Fruit fly (Drosophila melanogaster): ENCODE measurements around the gene CG7655.

CG7655 gene

dm6 chr3R:17655040-17655439 is 27.4 kb upstream of the CG7655 start (continued):
- TF ChIP-seq Dll (GFP tag; IDR thresholded peaks at IDR 0.05; ENCODE audit: partially characterized antibody) (no peak), CG1647 (GFP tag; optimal IDR thresholded peaks at IDR 0.05) (no peak), Fer1 (GFP tag; optimal IDR thresholded peaks at IDR 0.05) (no peak), CoRest (tag; optimal IDR thresholded peaks at IDR 0.05) (peak; percentile 33), Trl (optimal IDR thresholded peaks at IDR 0.05) (no peak), Trl (GFP tag; optimal IDR thresholded peaks at IDR 0.05) (no peak), CG9727 (GFP tag; optimal IDR thresholded peaks at IDR 0.05) (peak; percentile 22), mam (GFP tag; optimal IDR thresholded peaks at IDR 0.05) (no peak), kay (GFP tag; optimal IDR thresholded peaks at IDR 0.05) (no peak), her (GFP tag; optimal IDR thresholded peaks at IDR 0.05) (no peak), CG15514 (GFP tag; optimal IDR thresholded peaks at IDR 0.05) (no peak), CG12104 (GFP tag; optimal IDR thresholded peaks at IDR 0.05) (no peak), tin (GFP tag; optimal IDR thresholded peaks at IDR 0.05) (no peak), CG12236 (GFP tag; optimal IDR thresholded peaks at IDR 0.05) (no peak), twi (tag; optimal IDR thresholded peaks at IDR 0.05) (peak; percentile 2), Lhr (GFP tag; optimal IDR thresholded peaks at IDR 0.05) (peak; percentile 20), CG1602 (GFP tag; optimal IDR thresholded peaks at IDR 0.05) (no peak), crc (GFP tag; optimal IDR thresholded peaks at IDR 0.05) (no peak), CG17829 (tag; optimal IDR thresholded peaks at IDR 0.05) (no peak), CG17359 (tag; optimal IDR thresholded peaks at IDR 0.05) (peak; percentile 10), D (optimal IDR thresholded peaks at IDR 0.05) (no peak), D (GFP tag; optimal IDR thresholded peaks at IDR 0.05) (peak; percentile 3), Hr3 (GFP tag; optimal IDR thresholded peaks at IDR 0.05) (no peak), tio (GFP tag; optimal IDR thresholded peaks at IDR 0.05) (no peak), row (GFP tag; IDR thresholded peaks at IDR 0.05) (no peak), D19A (tag; optimal IDR thresholded peaks at IDR 0.05) (no peak), CG3726 (GFP tag; IDR thresholded peaks at IDR 0.05) (no peak), CG32772 (GFP tag; IDR thresholded peaks at IDR 0.05) (no peak), HHEX (GFP tag; optimal IDR thresholded peaks at IDR 0.05) (peak; percentile 24), scrt (GFP tag; optimal IDR thresholded peaks at IDR 0.05) (no peak), Six4 (GFP tag; optimal IDR thresholded peaks at IDR 0.05) (no peak), CG14667 (GFP tag; IDR thresholded peaks at IDR 0.05) (no peak), shn (GFP tag; optimal IDR thresholded peaks at IDR 0.05) (no peak), sisA (GFP tag; IDR thresholded peaks at IDR 0.05) (no peak), CG12071 (GFP tag; optimal IDR thresholded peaks at IDR 0.05) (peak; percentile 41), CG1832 (GFP tag; optimal IDR thresholded peaks at IDR 0.05) (no peak), CG14710 (tag; optimal IDR thresholded peaks at IDR 0.05) (peak; percentile 28), Mrtf (GFP tag; IDR thresholded peaks at IDR 0.05) (no peak), CG18476 (GFP tag; optimal IDR thresholded peaks at IDR 0.05) (no peak), CG1024 (GFP tag; IDR thresholded peaks at IDR 0.05) (no peak), Ets97D (GFP tag; optimal IDR thresholded peaks at IDR 0.05) (peak; percentile 96), CG15269 (tag; optimal IDR thresholded peaks at IDR 0.05) (no peak), ewg (GFP tag; optimal IDR thresholded peaks at IDR 0.05) (peak; percentile 15), repo (GFP tag; optimal IDR thresholded peaks at IDR 0.05) (no peak), Sox100B (GFP tag; optimal IDR thresholded peaks at IDR 0.05) (peak; percentile 30), ERR (GFP tag; optimal IDR thresholded peaks at IDR 0.05) (no peak), ash1 (GFP tag; optimal IDR thresholded peaks at IDR 0.05) (no peak), Nf-YA (GFP tag; IDR thresholded peaks at IDR 0.05) (no peak), CG12299 (tag; optimal IDR thresholded peaks at IDR 0.05) (no peak), slbo (GFP tag; IDR thresholded peaks at IDR 0.05) (no peak), CG32532 (GFP tag; IDR thresholded peaks at IDR 0.05) (no peak), Spps (tag; optimal IDR thresholded peaks at IDR 0.05) (peak; percentile 24), odd (GFP tag; optimal IDR thresholded peaks at IDR 0.05) (peak; percentile 63)
